Fruit fly (Drosophila melanogaster) whole organism, wandering third instar larva: ENCODE results near the gene CG13917.

ENCODE experiments used
- HLH106 ChIP-seq: fragments of 200-800 bp; optimal IDR thresholded peaks from 3 replicates; lab custom pipeline; 2019; ENCODE audit warnings: missing biosample characterization, mild to moderate bottlenecking, missing genetic modification characterization, moderate library complexity
- Hr78 ChIP-seq: fragments of >200 bp; optimal IDR thresholded peaks from 2 replicates; lab custom pipeline; 2017; ENCODE audit warnings: missing biosample characterization, missing genetic modification characterization
- Hr83 ChIP-seq: fragments of 200-300 bp; sonication (Bioruptor generic); optimal IDR thresholded peaks from 2 replicates; lab custom pipeline; 2016; ENCODE audit warnings: missing biosample characterization, mild to moderate bottlenecking, missing genetic modification characterization, moderate library complexity; ENCODE audit not compliant: poor library complexity, severe bottlenecking
- Mio ChIP-seq: sonication (Bioruptor generic); optimal IDR thresholded peaks from 2 replicates; lab custom pipeline; 2016; ENCODE audit warnings: missing biosample characterization, missing genetic modification characterization
- OdsH ChIP-seq: fragments of 200-800 bp; sonication (Bioruptor generic); optimal IDR thresholded peaks from 2 replicates; lab custom pipeline; 2016; ENCODE audit warnings: missing biosample characterization, mild to moderate bottlenecking, missing genetic modification characterization
- fru ChIP-seq: fragments of 200-800 bp; sonication (Bioruptor generic); optimal IDR thresholded peaks from 3 replicates; lab custom pipeline; 2016; ENCODE audit warnings: missing biosample characterization, mild to moderate bottlenecking, missing genetic modification characterization
- pan ChIP-seq: fragments of >200 bp; optimal IDR thresholded peaks from 2 replicates; lab custom pipeline; 2017
- psq ChIP-seq: fragments of 200-800 bp; sonication (Bioruptor generic); optimal IDR thresholded peaks from 3 replicates; lab custom pipeline; 2017; ENCODE audit warnings: missing biosample characterization, mild to moderate bottlenecking, missing genetic modification characterization, moderate library complexity
- sage ChIP-seq: fragments of 200-800 bp; sonication (Bioruptor generic); optimal IDR thresholded peaks from 2 replicates; lab custom pipeline; 2016; ENCODE audit warnings: missing biosample characterization, mild to moderate bottlenecking, missing genetic modification characterization
- sv ChIP-seq: fragments of 200-800 bp; sonication (Bioruptor generic); optimal IDR thresholded peaks from 3 replicates; lab custom pipeline; 2016; ENCODE audit warnings: missing biosample characterization, missing genetic modification characterization
- usp ChIP-seq: fragments of >200 bp; optimal IDR thresholded peaks from 2 replicates; lab custom pipeline; 2017; ENCODE audit warnings: missing biosample characterization, missing genetic modification characterization

dm6 chr3L:1580821-1581220 lies 4.3 kb downstream of the CG13917 start:
- TF ChIP-seq usp, result no peak
- TF ChIP-seq Hr78 (GFP tag; lab: Kevin White, UChicago), result no peak
- TF ChIP-seq fru (GFP tag; lab: Kevin White, UChicago), result no peak
- TF ChIP-seq Mio, result no peak
- no peak for TF ChIP-seq OdsH (GFP tag; lab: Kevin White, UChicago)
- TF ChIP-seq psq (GFP tag; lab: Kevin White, UChicago), result no peak
- no peak for TF ChIP-seq HLH106 (tag; lab: Kevin White, UChicago)
- TF ChIP-seq sage (GFP tag; lab: Kevin White, UChicago), result no peak
- TF ChIP-seq Hr83 (GFP tag; lab: Kevin White, UChicago), result no peak
- TF ChIP-seq sv (GFP tag; lab: Kevin White, UChicago), result no peak
- TF ChIP-seq pan (lab: Kevin White, UChicago), result no peak
